Worm (Caenorhabditis elegans) whole organism, young adult: ENCODE results near the gene C01G10.17.

Experiments used
- B0019.2 ChIP-seq: fragments of 200-800 bp; sonication (Bioruptor generic); conservative IDR thresholded peaks from 2 replicates; pipeline ENCODE4 v1.3.6; 2022; ENCODE audit warnings: missing genetic modification reagents, missing genetic modification characterization, missing compliant biosample characterization
- B0035.1 ChIP-seq: sonication (generic microtip); optimal IDR thresholded peaks from 2 replicates; lab custom pipeline; 2016; ENCODE audit warnings: missing genetic modification characterization, mild to moderate bottlenecking, missing compliant biosample characterization, missing genotype, missing genetic modification reagents
- D2030.7 ChIP-seq: fragments of 200-800 bp; sonication (Bioruptor generic); IDR thresholded peaks from 2 replicates; pipeline ENCODE4 v1.3.6; 2022; ENCODE audit warnings: missing genetic modification reagents, missing genetic modification characterization, missing compliant biosample characterization
- F22D6.2 ChIP-seq: sonication (generic microtip); optimal IDR thresholded peaks from 2 replicates; lab custom pipeline; 2016; ENCODE audit warnings: mild to moderate bottlenecking, missing genetic modification characterization, missing compliant biosample characterization
- F33H1.4 ChIP-seq: fragments of 200-800 bp; sonication (Bioruptor generic); IDR thresholded peaks from 2 replicates; pipeline ENCODE4 v1.3.6; 2022; ENCODE audit warnings: missing genetic modification reagents, missing genetic modification characterization, missing compliant biosample characterization
- F37B4.10 ChIP-seq: fragments of 200-800 bp; sonication (Bioruptor generic); IDR thresholded peaks from 2 replicates; pipeline ENCODE4 v1.3.6; 2022; ENCODE audit warnings: missing genetic modification characterization, missing compliant biosample characterization
- K11D2.4 ChIP-seq: fragments of 200-800 bp; sonication (Bioruptor generic); IDR thresholded peaks from 2 replicates; pipeline ENCODE4 v1.3.6; 2022; ENCODE audit warnings: missing genetic modification reagents, missing genetic modification characterization, missing compliant biosample characterization
- K12H6.12 ChIP-seq: fragments of 200-800 bp; sonication (Bioruptor generic); optimal IDR thresholded peaks from 2 replicates; lab custom pipeline; 2018; ENCODE audit warnings: mild to moderate bottlenecking, missing genetic modification characterization, missing compliant biosample characterization
- T26A5.8 ChIP-seq: sonication (generic microtip); optimal IDR thresholded peaks from 2 replicates; lab custom pipeline; 2016; ENCODE audit warnings: missing genetic modification characterization, missing compliant biosample characterization
- Y79H2A.3 ChIP-seq: fragments of 200-800 bp; sonication (Bioruptor generic); conservative IDR thresholded peaks from 2 replicates; pipeline ENCODE4 v1.3.6; 2022; ENCODE audit warnings: missing genetic modification reagents, missing genetic modification characterization, missing compliant biosample characterization
- akir-1 ChIP-seq: fragments of 200-800 bp; sonication (Bioruptor generic); optimal IDR thresholded peaks from 2 replicates; lab custom pipeline; 2018; ENCODE audit warnings: mild to moderate bottlenecking, missing genetic modification characterization, moderate library complexity, missing compliant biosample characterization
- aptf-2 ChIP-seq: fragments of 200-800 bp; sonication (Bioruptor generic); conservative IDR thresholded peaks from 2 replicates; pipeline ENCODE4 v1.3.6; 2022; ENCODE audit warnings: missing genetic modification reagents, missing genetic modification characterization, missing compliant biosample characterization
- atf-7 ChIP-seq: sonication (generic microtip); optimal IDR thresholded peaks from 2 replicates; lab custom pipeline; 2017; ENCODE audit warnings: mild to moderate bottlenecking, missing genetic modification characterization, missing compliant biosample characterization
- bed-2 ChIP-seq: fragments of 200-800 bp; sonication (Bioruptor generic); IDR thresholded peaks from 2 replicates; pipeline ENCODE4 v1.3.6; 2022; ENCODE audit warnings: missing genetic modification reagents, missing genetic modification characterization, missing compliant biosample characterization
- cebp-2 ChIP-seq: fragments of 200-800 bp; sonication (Bioruptor generic); IDR thresholded peaks from 2 replicates; pipeline ENCODE4 v1.3.6; 2022; ENCODE audit warnings: missing genetic modification characterization, missing compliant biosample characterization
- ceh-27 ChIP-seq: fragments of 200-800 bp; sonication (Bioruptor generic); optimal IDR thresholded peaks from 2 replicates; lab custom pipeline; 2018; ENCODE audit warnings: mild to moderate bottlenecking, missing genetic modification characterization, moderate library complexity, missing compliant biosample characterization
- egrh-3 ChIP-seq: fragments of 200-800 bp; sonication (Bioruptor generic); IDR thresholded peaks from 2 replicates; pipeline ENCODE4 v1.3.6; 2022; ENCODE audit warnings: missing genetic modification reagents, missing genetic modification characterization, missing compliant biosample characterization
- ekl-4 ChIP-seq: fragments of 200-800 bp; sonication (Bioruptor generic); IDR thresholded peaks from 2 replicates; pipeline ENCODE4 v1.3.6; 2022; ENCODE audit warnings: missing genetic modification reagents, missing genetic modification characterization, missing compliant biosample characterization
- ets-4 ChIP-seq: fragments of 200-800 bp; sonication (Bioruptor generic); optimal IDR thresholded peaks from 2 replicates; lab custom pipeline; 2018; ENCODE audit warnings: mild to moderate bottlenecking, missing genetic modification characterization, missing compliant biosample characterization
- hlh-12 ChIP-seq: sonication (generic microtip); optimal IDR thresholded peaks from 2 replicates; lab custom pipeline; 2016; ENCODE audit warnings: missing genetic modification characterization, missing compliant biosample characterization
- hlh-26 ChIP-seq: fragments of 200-800 bp; sonication (Bioruptor generic); conservative IDR thresholded peaks from 2 replicates; pipeline ENCODE4 v1.3.6; 2022; ENCODE audit warnings: missing genetic modification reagents, missing genetic modification characterization, missing compliant biosample characterization
- hmg-1.2 ChIP-seq: fragments of 200-800 bp; sonication (Bioruptor generic); IDR thresholded peaks from 2 replicates; pipeline ENCODE4 v1.3.6; 2022; ENCODE audit warnings: missing genetic modification reagents, missing genetic modification characterization, missing compliant biosample characterization
- hrde-1 ChIP-seq: sonication (generic microtip); optimal IDR thresholded peaks from 2 replicates; lab custom pipeline; 2016; ENCODE audit warnings: missing genetic modification characterization, mild to moderate bottlenecking, missing compliant biosample characterization, moderate library complexity, missing genotype, missing genetic modification reagents, borderline replicate concordance
- lag-1 ChIP-seq: fragments of 200-800 bp; sonication (Bioruptor generic); IDR thresholded peaks from 2 replicates; pipeline ENCODE4 v1.3.6; 2022; ENCODE audit warnings: missing genetic modification reagents, missing genetic modification characterization, missing compliant biosample characterization
- let-607 ChIP-seq, 2 experiments: fragments of 200-800 bp in 1 of 2; sonication (Bioruptor generic) in 1 of 2; sonication (generic microtip) in 1 of 2; optimal IDR thresholded peaks; 2 replicates each; lab custom pipeline; 2016 to 2018; ENCODE audit warnings: mild to moderate bottlenecking in 2 of 2, missing compliant biosample characterization in 2 of 2, missing genetic modification characterization in 2 of 2, moderate library complexity in 2 of 2, missing genotype in 1 of 2
- lin-26 ChIP-seq: fragments of 200-800 bp; sonication (Bioruptor generic); IDR thresholded peaks from 2 replicates; pipeline ENCODE4 v1.3.6; 2022; ENCODE audit warnings: missing genetic modification reagents, missing genetic modification characterization, missing compliant biosample characterization
- lin-35 ChIP-seq, 3 experiments: fragments of 150-350 bp in 2 of 3; sonication (generic microtip) in 1 of 3; optimal IDR thresholded peaks; 2 replicates each; lab custom pipeline; 2014 to 2018; ENCODE audit warnings: missing biosample characterization in 3 of 3, missing genetic modification characterization in 3 of 3, missing genetic modification reagents in 3 of 3
- lin-40 ChIP-seq: sonication (generic microtip); optimal IDR thresholded peaks from 2 replicates; lab custom pipeline; 2016; ENCODE audit warnings: missing genetic modification characterization, mild to moderate bottlenecking, missing compliant biosample characterization, missing genotype, missing genetic modification reagents
- madf-10 ChIP-seq: sonication (generic microtip); optimal IDR thresholded peaks from 2 replicates; lab custom pipeline; 2016; ENCODE audit warnings: mild to moderate bottlenecking, missing genetic modification characterization, missing compliant biosample characterization
- madf-6 ChIP-seq: fragments of 200-800 bp; sonication (Bioruptor generic); IDR thresholded peaks from 2 replicates; pipeline ENCODE4 v1.3.6; 2022; ENCODE audit warnings: missing genetic modification reagents, missing genetic modification characterization, missing compliant biosample characterization
- mxl-1 ChIP-seq: sonication (generic microtip); optimal IDR thresholded peaks from 2 replicates; lab custom pipeline; 2016; ENCODE audit warnings: missing genetic modification characterization, missing compliant biosample characterization
- nhr-27 ChIP-seq: fragments of 200-800 bp; sonication (Bioruptor generic); optimal IDR thresholded peaks from 2 replicates; lab custom pipeline; 2018; ENCODE audit warnings: mild to moderate bottlenecking, missing genetic modification characterization, moderate library complexity, missing compliant biosample characterization
- nhr-80 ChIP-seq: sonication (generic microtip); optimal IDR thresholded peaks from 2 replicates; lab custom pipeline; 2016; ENCODE audit warnings: missing genetic modification characterization, missing compliant biosample characterization
- nhr-90 ChIP-seq: sonication (generic microtip); optimal IDR thresholded peaks from 2 replicates; lab custom pipeline; 2016; ENCODE audit warnings: missing genotype, mild to moderate bottlenecking, missing genetic modification characterization, missing compliant biosample characterization
- rcor-1 ChIP-seq: fragments of 200-800 bp; sonication (Bioruptor generic); IDR thresholded peaks from 2 replicates; pipeline ENCODE4 v1.3.6; 2022; ENCODE audit warnings: missing genetic modification reagents, missing genetic modification characterization, missing compliant biosample characterization
- repo-1 ChIP-seq: sonication (generic microtip); optimal IDR thresholded peaks from 2 replicates; lab custom pipeline; 2017; ENCODE audit warnings: mild to moderate bottlenecking, missing genetic modification characterization, missing compliant biosample characterization
- sea-2 ChIP-seq: fragments of 200-800 bp; sonication (Bioruptor generic); IDR thresholded peaks from 2 replicates; pipeline ENCODE4 v1.3.6; 2022; ENCODE audit warnings: missing genetic modification characterization, missing compliant biosample characterization
- snpc-1.1 ChIP-seq: sonication (generic microtip); optimal IDR thresholded peaks from 2 replicates; lab custom pipeline; 2017; ENCODE audit warnings: missing genetic modification characterization, mild to moderate bottlenecking, missing compliant biosample characterization, antibody characterized with exemption, moderate library complexity, missing genotype, missing genetic modification reagents; ENCODE audit not compliant: insufficient read depth
- snpc-3.4 ChIP-seq: sonication (generic microtip); optimal IDR thresholded peaks from 2 replicates; lab custom pipeline; 2017; ENCODE audit warnings: missing genetic modification characterization, mild to moderate bottlenecking, missing compliant biosample characterization, antibody characterized with exemption, moderate library complexity, missing genotype, missing genetic modification reagents
- somi-1 ChIP-seq: fragments of 200-800 bp; sonication (Bioruptor generic); optimal IDR thresholded peaks from 2 replicates; lab custom pipeline; 2018; ENCODE audit warnings: mild to moderate bottlenecking, missing genetic modification characterization, missing compliant biosample characterization
- zim-3 ChIP-seq: sonication (generic microtip); optimal IDR thresholded peaks from 2 replicates; lab custom pipeline; 2017; ENCODE audit warnings: mild to moderate bottlenecking, missing genetic modification characterization, moderate library complexity, missing compliant biosample characterization
- ztf-22 ChIP-seq: fragments of 200-800 bp; sonication (Bioruptor generic); optimal IDR thresholded peaks from 2 replicates; lab custom pipeline; 2018; ENCODE audit warnings: mild to moderate bottlenecking, missing genetic modification characterization, moderate library complexity, missing compliant biosample characterization
- ztf-25 ChIP-seq: fragments of 200-800 bp; sonication (Bioruptor generic); IDR thresholded peaks from 2 replicates; pipeline ENCODE4 v1.3.6; 2022; ENCODE audit warnings: missing genetic modification reagents, missing genetic modification characterization, missing compliant biosample characterization
- ztf-3 ChIP-seq: fragments of 200-800 bp; sonication (Bioruptor generic); optimal IDR thresholded peaks from 2 replicates; lab custom pipeline; 2018; ENCODE audit warnings: mild to moderate bottlenecking, missing genetic modification characterization, missing compliant biosample characterization

Gene C01G10.17

DNA sequence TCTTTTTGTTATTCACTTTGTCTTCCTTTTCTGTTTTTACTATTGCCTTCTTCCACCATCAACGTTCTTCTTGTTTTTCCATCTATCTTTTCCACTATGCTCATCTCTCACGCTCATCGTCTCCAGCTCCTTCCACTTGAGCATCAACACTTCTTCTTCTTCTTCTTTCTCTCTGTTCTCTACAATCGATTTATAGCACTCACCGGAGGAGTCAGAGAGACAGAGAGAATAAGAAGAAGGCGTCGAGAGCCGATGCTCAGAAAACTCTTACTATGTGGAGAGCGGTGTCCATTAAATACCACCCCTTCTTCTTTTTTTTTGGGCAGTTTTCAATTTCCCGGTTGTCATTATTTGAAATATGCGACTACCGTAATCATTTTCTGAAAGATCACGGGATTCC lies 15.7 kb upstream of the C01G10.17 start:
- TF ChIP-seq ztf-25 (no peak), F37B4.10 (no peak), K11D2.4 (GFP tag; lab: Robert Waterston, UW) (no peak), F22D6.2 (tag; lab: Kevin White, UChicago) (no peak), K12H6.12 (tag; lab: Kevin White, UChicago) (peak; percentile 7), ceh-27 (GFP tag; lab: Kevin White, UChicago) (peak; percentile 55), hmg-1.2 (peak; percentile 27; the same call in 1 of the 2 replicates)

DNA sequence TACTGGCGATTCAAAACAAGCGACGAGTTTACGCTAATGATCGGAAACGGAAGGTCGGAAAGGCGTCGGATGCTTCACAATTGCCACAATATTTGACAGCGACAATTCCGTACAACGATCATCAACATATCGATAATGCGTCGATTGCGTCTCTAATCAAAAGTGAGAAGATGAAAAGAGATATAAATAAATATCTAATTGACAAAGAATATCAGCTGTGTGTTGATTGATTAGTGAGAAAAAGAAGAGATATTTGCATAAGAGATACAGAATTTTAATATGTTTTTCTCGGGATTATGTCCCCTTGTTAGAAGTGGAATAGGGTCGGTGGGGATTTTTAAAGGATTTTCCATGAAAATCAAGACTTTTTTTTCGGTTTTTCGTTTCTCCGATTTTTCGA lies 12.0 kb upstream of the C01G10.17 start:
- TF ChIP-seq mxl-1: no peak
- no peak for TF ChIP-seq hlh-26 (GFP tag; lab: Robert Waterston, UW)
- TF ChIP-seq F22D6.2 (tag; lab: Kevin White, UChicago): no peak
- no peak for TF ChIP-seq bed-2 (GFP tag; lab: Robert Waterston, UW)
- TF ChIP-seq madf-6: no peak
- TF ChIP-seq, all 124 proteins: peak for 0

DNA sequence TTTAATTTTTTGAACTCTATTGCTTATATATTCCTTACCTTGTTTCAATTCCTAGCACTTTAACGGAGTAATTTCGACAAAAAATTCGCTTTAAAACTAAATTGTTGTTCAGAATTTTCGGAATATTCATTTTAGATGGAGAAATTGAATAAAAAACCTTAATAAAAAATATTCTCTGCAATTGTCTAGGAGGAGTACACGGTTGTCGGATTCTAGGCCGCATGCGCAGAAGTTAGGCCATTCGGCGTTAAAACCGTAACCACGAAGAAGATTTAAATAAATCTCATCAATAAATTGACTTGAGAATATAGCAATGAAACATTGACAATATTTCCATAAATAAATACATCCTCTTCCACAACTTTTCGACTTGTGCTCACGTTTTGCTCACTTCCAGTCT lies 8.3 kb upstream of the C01G10.17 start, which contains the start of the genes C01G10.10 and C01G10.9:
Gene C01G10.10, minus strand, starts transcription at position 151 of the 400 bp plus-strand sequence.
Gene C01G10.9, plus strand, starts transcription at position 240 of the 400 bp plus-strand sequence.
- TF ChIP-seq let-607 (tag; optimal IDR thresholded peaks at IDR 0.05; lab: Kevin White, UChicago) (peak in 1 of 2 experiments; percentile 54), hlh-12 (tag; lab: Kevin White, UChicago) (no peak), ztf-25 (no peak), T26A5.8 (tag; lab: Kevin White, UChicago) (no peak), akir-1 (GFP tag; lab: Kevin White, UChicago) (no peak), repo-1 (tag; lab: Kevin White, UChicago) (no peak), ztf-22 (no peak), F22D6.2 (tag; lab: Kevin White, UChicago) (peak; percentile 8), Y79H2A.3 (GFP tag; lab: Robert Waterston, UW) (no peak), K12H6.12 (tag; lab: Kevin White, UChicago) (peak; percentile 2), ekl-4 (GFP tag; lab: Robert Waterston, UW) (no peak), B0019.2 (GFP tag; lab: Robert Waterston, UW) (no peak), nhr-27 (tag; lab: Kevin White, UChicago) (no peak), lin-40 (tag; lab: Kevin White, UChicago) (peak; percentile 50), hmg-1.2 (no peak), F33H1.4 (peak; percentile 26; the same call in 1 of the 2 replicates), lin-26 (no peak), lag-1 (GFP tag; lab: Robert Waterston, UW) (no peak), lin-35 (GFP tag; optimal IDR thresholded peaks at IDR 0.05; lab: Kevin White, UChicago) (peak in 1 of 3 experiments; percentile 30), atf-7 (tag; lab: Kevin White, UChicago) (no peak), snpc-3.4 (tag; lab: Kevin White, UChicago) (peak; percentile 18), snpc-1.1 (tag; lab: Kevin White, UChicago) (no peak), ztf-3 (GFP tag; lab: Kevin White, UChicago) (no peak), zim-3 (no peak), ets-4 (no peak), madf-6 (peak; percentile 54), hlh-26 (GFP tag; lab: Robert Waterston, UW) (no peak), nhr-90 (no peak), madf-10 (tag; lab: Kevin White, UChicago) (no peak), cebp-2 (no peak), hrde-1 (tag; lab: Kevin White, UChicago) (no peak), sea-2 (GFP tag; lab: Robert Waterston, UW) (no peak), egrh-3 (no peak), D2030.7 (no peak), somi-1 (GFP tag; lab: Kevin White, UChicago) (no peak), rcor-1 (GFP tag; lab: Robert Waterston, UW) (no peak), nhr-80 (tag; lab: Kevin White, UChicago) (no peak), aptf-2 (GFP tag; lab: Robert Waterston, UW) (no peak), bed-2 (GFP tag; lab: Robert Waterston, UW) (0 out of 2 replicates have a peak, but pooled peaks have one; percentile 42), B0035.1 (tag; lab: Kevin White, UChicago) (no peak)
